Worm (Caenorhabditis elegans) whole organism, dauer: ENCODE data around the gene C16C10.2.

Experiments used
- unc-62 ChIP-seq: sonication (generic microtip); optimal IDR thresholded peaks from 2 replicates; lab custom pipeline; 2017; ENCODE audit warnings: missing biosample characterization, missing genetic modification reagents, missing genetic modification characterization

The C16C10.2 gene

DNA sequence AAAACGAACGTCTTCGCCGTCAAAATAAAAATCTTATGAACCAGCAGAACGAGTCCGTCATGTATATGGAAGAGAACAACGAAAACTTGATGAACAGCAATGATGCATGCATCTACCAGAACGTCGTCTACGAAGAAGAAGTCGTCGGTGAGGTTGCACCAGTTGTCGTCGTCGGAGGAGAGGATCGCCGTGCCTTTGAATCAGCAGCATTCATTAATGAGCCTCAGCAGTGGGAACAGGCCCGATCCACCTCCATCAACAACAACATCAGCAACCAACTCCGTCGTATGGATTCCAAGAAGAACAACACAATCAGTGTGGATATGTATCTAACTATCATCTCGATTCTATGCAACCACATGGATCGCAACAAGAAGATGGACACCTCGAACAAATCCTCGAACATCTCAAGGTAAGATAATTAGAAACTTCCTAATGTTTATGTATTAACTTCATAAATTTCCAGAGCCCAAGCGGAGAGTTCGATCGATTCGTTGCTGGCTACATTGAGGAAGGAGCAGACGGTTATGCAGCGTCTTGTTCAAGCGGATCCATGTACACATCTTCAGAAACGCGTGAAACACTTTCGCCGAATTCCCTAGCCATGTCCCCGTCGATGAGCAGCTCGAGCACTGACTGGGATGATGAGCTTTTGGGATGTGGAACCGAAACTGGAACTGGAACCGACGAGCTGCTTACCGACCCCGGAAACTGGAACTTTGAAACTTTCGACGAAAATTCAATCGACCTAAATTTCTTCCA lies 16.1 kb upstream of the C16C10.2 start:
- no peak for TF ChIP-seq unc-62

- no peak for TF ChIP-seq unc-62
Measured at ce11 chrIII:4193659-4194103, 15.2 kb upstream of the C16C10.2 start, which contains the start of gene xbp-1. TSS of gene xbp-1 (plus strand) at chrIII:4193809.

DNA sequence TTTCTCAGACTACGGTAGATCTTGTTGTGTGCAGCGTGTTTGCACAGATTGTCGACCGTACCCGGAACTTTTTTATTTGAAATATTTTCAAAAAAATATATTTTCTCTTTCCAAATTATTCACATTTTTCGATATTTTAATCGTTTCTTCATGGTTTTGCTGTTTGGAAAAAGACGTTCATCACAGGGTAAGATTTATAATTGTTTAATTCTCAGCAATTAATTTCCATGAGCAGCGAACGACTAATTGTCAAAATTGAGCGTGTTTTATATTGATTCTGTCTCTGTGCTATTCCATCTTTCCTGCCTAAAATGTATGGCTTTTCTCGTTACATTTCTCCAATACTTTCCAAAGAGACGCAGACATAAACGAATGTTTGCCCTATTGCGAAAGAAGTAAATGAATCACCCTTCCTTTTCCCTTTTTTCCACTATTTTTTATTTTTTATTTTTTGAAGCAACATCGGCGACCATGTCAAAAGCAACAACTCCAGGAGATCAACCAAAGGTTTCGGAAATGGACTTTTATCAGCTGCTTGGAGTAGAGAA lies 12.7 kb upstream of the C16C10.2 start, which contains the start of gene dnj-16:
dnj-16 (plus strand) TSS at position 51 of the 548 bp plus-strand sequence.
- TF ChIP-seq unc-62: no peak

ce11 chrIII:4190241-4190640 lies 11.8 kb upstream of the C16C10.2 start, which contains the start of gene spp-28:
TSS of gene spp-28 (minus strand) at chrIII:4190341.
- no peak for TF ChIP-seq unc-62

DNA sequence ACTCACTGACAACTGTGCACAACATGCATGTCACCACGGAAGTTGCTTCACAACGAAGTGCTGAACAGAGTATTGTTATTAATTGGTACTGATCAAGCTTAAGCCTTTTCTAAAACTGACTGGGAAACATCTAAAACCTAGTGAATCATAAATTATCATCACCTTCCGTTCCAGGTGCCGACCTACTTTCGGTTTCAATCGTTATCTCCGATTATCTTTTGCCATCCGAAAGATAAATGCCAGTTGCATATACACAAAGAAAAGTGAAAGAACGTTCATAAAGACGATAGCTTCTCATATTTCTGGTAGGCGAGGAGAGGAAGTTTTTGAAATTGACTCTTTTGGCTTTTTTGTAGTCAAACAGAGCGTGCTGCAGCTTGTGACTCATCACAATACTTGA lies 11.1 kb upstream of the C16C10.2 start:
- TF ChIP-seq unc-62: no peak

ce11 chrIII:4187845-4188244 lies 9.4 kb upstream of the C16C10.2 start, which contains the start of gene R74.2:
TSS of gene R74.2 (plus strand) at chrIII:4188160.
- no peak for TF ChIP-seq unc-62

ce11 chrIII:4186751-4187309 lies 8.4 kb upstream of the C16C10.2 start, which contains the start of gene lars-1:
TSS of gene lars-1 (minus strand) at chrIII:4186801.
- TF ChIP-seq unc-62: no peak

- TF ChIP-seq unc-62: no peak
Measured at ce11 chrIII:4181338-4181737, 2.9 kb upstream of the C16C10.2 start, which contains the start of gene C16C10.1. TSS of gene C16C10.1 (minus strand) at chrIII:4181438.

DNA sequence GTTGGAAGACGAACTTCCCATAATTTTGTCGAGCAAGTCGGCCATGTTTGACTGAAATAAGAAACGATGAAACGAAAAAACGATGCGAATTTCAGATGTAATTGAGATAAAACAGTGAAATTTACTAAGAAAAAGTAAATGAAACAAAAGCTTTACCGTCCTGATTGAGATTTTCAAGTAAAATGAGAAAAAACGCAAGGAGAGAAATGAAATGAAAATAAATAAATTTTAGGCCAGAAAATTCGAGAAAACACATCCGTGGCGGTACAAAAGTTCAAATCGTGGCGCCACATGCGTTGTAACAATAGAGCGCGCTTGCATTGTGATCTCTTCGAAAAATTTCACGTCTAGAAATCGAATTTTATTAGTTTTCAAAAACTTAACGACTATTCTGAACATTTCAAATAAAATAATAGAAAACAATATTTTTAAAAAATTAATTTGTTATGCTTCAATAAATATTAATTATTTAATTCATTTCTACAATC lies 2.3 kb downstream of the C16C10.2 start, which contains the start of the genes hrde-1 and C16C10.13:
hrde-1 (minus strand) TSS at position 51 of the 488 bp plus-strand sequence.
C16C10.13 (plus strand) TSS at position 332 of the 488 bp plus-strand sequence.
- no peak for TF ChIP-seq unc-62

DNA sequence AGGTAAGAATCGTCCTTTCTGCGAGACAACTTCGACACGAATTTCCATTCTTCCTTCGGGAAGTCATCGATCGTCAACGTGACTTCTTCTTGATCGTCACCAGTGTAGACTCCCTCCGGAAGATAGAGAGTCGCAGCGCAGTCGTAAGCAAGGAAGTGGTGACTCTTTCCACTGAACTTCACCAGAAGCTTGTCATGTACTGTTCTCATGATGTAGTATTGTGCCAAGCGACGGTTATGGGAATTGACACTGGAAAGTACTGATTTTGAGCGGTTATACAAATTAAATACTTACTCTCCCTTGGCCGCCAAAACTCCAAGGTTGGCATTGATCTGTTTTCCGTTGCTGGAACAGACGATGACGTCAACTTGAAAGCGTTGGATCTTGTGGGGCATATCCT lies 3.0 kb downstream of the C16C10.2 start:
- TF ChIP-seq unc-62: no peak

ce11 chrIII:4172210-4172609 lies 6.3 kb downstream of the C16C10.2 start:
- no peak for TF ChIP-seq unc-62

DNA sequence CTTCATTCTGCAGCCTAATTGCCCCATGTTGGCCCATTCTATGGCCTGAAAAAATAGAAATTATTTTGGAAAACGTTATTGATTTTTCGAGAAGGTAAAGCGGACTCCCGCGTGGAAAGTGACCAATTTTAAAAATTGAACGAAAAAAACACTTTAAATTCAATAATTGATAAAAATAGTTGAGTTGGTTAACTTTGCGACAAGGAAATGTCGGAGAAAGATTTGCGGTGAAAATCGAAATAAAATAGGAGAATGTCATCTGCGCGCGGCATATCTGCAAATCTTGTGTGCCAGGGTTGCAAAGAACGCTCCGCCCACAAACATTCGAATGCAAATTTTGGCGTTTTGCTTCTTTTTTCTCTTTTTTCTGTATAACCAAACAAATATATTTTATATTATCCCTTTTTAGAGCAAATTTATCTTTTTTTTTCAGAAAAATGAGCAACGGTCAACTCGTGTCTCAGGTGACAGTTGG lies 7.5 kb downstream of the C16C10.2 start, which contains the start of the genes rnf-121 and C16C10.4:
rnf-121 (minus strand) TSS at position 51 of the 475 bp plus-strand sequence.
C16C10.4 (plus strand) TSS at position 434 of the 475 bp plus-strand sequence.
- TF ChIP-seq unc-62: no peak

DNA sequence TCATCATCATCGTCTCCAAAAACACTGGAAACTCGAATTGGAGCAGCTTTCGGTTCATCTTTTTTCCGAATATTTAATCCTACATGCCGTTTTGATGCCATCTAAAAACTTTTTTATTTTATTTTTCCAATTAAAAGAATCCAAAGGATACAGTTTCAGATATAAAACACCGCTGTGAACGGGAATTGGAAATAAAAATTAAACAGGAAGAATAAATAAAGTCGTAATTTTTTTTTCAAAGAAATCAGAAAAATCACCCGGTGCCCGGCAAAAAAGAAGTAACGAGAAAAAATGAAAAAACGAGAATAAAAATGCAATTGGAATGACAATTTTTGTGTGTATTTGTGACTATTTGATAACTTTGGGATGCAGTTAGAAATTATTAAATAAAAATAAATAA lies 9.8 kb downstream of the C16C10.2 start, which contains the start of gene ccdc-55:
ccdc-55 (minus strand) TSS at position 101 of the 400 bp plus-strand sequence.
- no peak for TF ChIP-seq unc-62

- no peak for TF ChIP-seq unc-62
Measured at ce11 chrIII:4166745-4167144, 11.7 kb downstream of the C16C10.2 start, which contains the start of gene rnf-5. TSS of gene rnf-5 (minus strand) at chrIII:4166845.

DNA sequence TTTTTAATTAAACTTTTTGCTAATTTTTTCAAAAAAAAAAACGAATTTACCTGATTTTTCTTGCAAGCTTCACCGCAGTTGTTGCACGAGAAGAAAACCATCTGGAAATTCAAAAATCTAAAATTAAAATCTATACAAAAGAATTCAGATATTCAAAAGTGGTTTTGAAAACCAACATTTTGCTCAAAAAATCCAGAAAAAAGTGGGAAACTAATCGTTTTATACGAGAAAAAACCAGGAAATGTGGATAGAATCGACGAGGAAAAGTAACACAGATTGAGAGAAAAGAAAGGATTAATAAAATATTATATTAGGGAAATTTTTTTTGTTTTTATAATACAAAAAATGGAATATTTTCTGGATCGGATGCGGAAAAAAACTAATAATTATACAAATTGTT lies 14.4 kb downstream of the C16C10.2 start, which contains the start of gene C16C10.8:
C16C10.8 (minus strand) TSS at position 101 of the 400 bp plus-strand sequence.
- TF ChIP-seq unc-62: no peak

- no peak for TF ChIP-seq unc-62
Measured at ce11 chrIII:4160937-4161336, 17.5 kb downstream of the C16C10.2 start, which contains the start of gene C01G12.16. TSS of gene C01G12.16 (plus strand) at chrIII:4161237.
